Worm (Caenorhabditis elegans): Measurements from ENCODE around the gene T08A9.13.
A peak's percentile ranks its signal among the peaks of the same experiment; 100 is the strongest.

T08A9.13 gene

DNA sequence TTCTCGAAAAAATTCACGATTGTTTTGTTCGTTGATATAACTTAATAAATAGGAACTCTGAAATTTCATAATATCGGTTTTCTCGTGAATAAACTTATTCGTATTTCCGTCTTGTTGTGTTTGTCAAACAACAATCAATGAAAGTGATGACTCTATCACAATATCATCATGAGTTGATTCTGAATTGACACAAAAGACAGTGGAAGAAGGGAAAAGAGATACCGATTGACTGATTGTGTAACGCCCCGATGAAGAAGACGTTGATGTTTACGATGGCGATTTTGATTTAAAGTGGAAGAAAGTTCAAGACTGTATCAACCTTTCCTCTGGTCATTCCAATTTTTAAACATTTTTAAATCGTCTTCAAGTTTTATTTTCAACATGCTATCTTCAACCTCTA is 7.4 kb upstream of the T08A9.13 start, which contains the start of gene ttr-59 (continued):
- TF ChIP-seq alr-1 (tag; optimal IDR thresholded peaks at IDR 0.05; ENCODE audit: borderline replicate concordance) (no peak), C34B4.2 (tag; optimal IDR thresholded peaks at IDR 0.05) (no peak), ztf-11 (tag; optimal IDR thresholded peaks at IDR 0.05) (no peak), nhr-85 (tag) (peak; percentile 72), skn-1 (tag; optimal IDR thresholded peaks at IDR 0.05) (peak; percentile 24), efl-3 (GFP tag; optimal IDR thresholded peaks at IDR 0.05) (no peak), lin-39 (tag; optimal IDR thresholded peaks at IDR 0.05) (no peak), unc-62 (GFP tag; optimal IDR thresholded peaks at IDR 0.05) (no peak), efl-1 (optimal IDR thresholded peaks at IDR 0.05) (no peak), efl-1 (GFP tag; optimal IDR thresholded peaks at IDR 0.05 in 1 of 2) (no peak), pag-3 (tag; optimal IDR thresholded peaks at IDR 0.05; ENCODE audit: borderline replicate concordance, insufficient read depth) (no peak), nhr-76 (tag; optimal IDR thresholded peaks at IDR 0.05) (no peak), unc-130 (tag; optimal IDR thresholded peaks at IDR 0.05) (no peak), fkh-8 (tag; optimal IDR thresholded peaks at IDR 0.05) (no peak), ces-1 (GFP tag; optimal IDR thresholded peaks at IDR 0.05) (no peak), pqm-1 (tag; optimal IDR thresholded peaks at IDR 0.05) (no peak), lin-14 (GFP tag; optimal IDR thresholded peaks at IDR 0.05) (peak; percentile 35), F16B12.6 (tag; optimal IDR thresholded peaks at IDR 0.05) (no peak), jun-1 (tag; optimal IDR thresholded peaks at IDR 0.05) (no peak), zag-1 (tag; optimal IDR thresholded peaks at IDR 0.05) (no peak), aly-2 (tag; optimal IDR thresholded peaks at IDR 0.05) (no peak), unc-86 (tag; optimal IDR thresholded peaks at IDR 0.05) (no peak), grh-1 (GFP tag; IDR thresholded peaks at IDR 0.05) (no peak), ceh-8 (GFP tag; optimal IDR thresholded peaks at IDR 0.05) (no peak), ama-1 (optimal IDR thresholded peaks at IDR 0.05) (no peak)

DNA sequence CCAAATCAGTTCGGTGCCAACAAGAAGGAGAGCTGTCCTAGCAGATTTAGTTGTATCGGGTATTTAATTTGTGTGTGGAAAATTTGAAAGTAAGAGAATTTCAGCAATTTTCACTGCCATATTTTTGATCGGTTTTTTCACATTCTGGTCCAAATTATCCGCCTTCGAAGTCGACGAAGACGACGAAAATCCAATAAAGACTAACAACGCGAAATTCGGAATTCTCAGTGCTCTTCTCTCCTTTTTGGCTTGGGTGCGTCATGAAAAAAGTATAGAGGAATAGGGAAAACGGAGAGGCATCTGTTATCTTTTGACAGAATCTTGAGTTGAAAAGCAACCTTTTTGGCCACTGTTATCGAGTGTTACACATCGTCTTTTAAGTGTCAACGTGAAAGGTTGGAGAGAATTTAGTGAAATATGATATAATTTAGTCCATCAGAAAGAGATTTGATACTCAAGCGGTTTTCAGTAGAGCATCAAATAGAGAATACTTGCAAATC is 5.9 kb upstream of the T08A9.13 start:
- TF ChIP-seq ceh-82 (tag; optimal IDR thresholded peaks at IDR 0.05) (peak in 1 of 3 experiments; percentile 4), ztf-4 (tag; optimal IDR thresholded peaks at IDR 0.05) (no peak), lin-14 (GFP tag; optimal IDR thresholded peaks at IDR 0.05) (peak; percentile 54)

DNA sequence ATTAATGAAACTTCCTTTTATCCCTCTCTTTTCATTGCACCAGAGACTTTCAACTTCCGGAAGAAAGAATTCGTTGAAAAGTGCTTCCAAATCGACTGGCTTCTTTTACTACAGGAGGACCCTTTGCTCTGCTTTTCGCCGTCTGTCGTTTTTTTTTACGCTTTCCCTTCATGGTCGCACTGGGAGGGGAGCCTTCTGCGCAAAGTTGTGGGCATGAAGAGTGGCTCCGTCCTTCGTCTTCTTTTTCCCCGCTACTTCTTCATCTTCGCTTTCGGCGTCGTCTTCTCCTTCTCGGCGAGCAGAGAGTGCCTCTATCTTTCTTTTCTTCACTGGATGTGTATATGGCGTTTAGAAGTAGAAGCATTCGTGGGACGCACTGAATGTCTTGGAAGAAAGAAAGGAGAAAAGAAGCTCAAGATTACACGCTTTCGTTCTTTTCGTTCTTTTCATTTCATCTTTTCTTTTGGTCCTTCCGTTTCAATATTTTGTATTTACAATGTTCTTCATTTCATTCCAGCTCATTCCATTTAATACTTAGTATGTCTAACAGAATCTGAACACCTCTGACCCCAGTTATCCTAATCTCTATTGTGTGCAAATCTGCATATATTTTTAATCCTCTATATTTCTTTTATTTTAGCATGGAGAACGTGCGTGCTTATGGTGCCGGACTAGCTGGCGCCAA is 4.9 kb upstream of the T08A9.13 start, which contains the start of gene sng-1:
sng-1 (plus strand) TSS at position 635 of the 685 bp plus-strand sequence.
- TF ChIP-seq fkh-8 (tag; optimal IDR thresholded peaks at IDR 0.05) (peak; percentile 22), efl-1 (optimal IDR thresholded peaks at IDR 0.05) (no peak), efl-1 (GFP tag; optimal IDR thresholded peaks at IDR 0.05 in 1 of 2) (no peak), nhr-71 (tag; optimal IDR thresholded peaks at IDR 0.05) (peak; percentile 20), lin-14 (GFP tag; optimal IDR thresholded peaks at IDR 0.05) (peak; percentile 72), unc-86 (tag; optimal IDR thresholded peaks at IDR 0.05) (peak; percentile 12), nhr-47 (tag; optimal IDR thresholded peaks at IDR 0.05) (peak; percentile 1), pqm-1 (tag; optimal IDR thresholded peaks at IDR 0.05) (no peak), snpc-4 (tag; optimal IDR thresholded peaks at IDR 0.05) (no peak), F16B12.6 (tag; optimal IDR thresholded peaks at IDR 0.05) (no peak), ces-1 (GFP tag; optimal IDR thresholded peaks at IDR 0.05) (no peak), xbp-1 (tag; optimal IDR thresholded peaks at IDR 0.05) (no peak), tbx-2 (tag; optimal IDR thresholded peaks at IDR 0.05) (no peak), ceh-82 (tag; optimal IDR thresholded peaks at IDR 0.05) (peak in 1 of 3 experiments; percentile 33), C04F5.9 (tag; optimal IDR thresholded peaks at IDR 0.05) (no peak), ceh-88 (GFP tag; IDR thresholded peaks at IDR 0.05) (no peak), jun-1 (tag; optimal IDR thresholded peaks at IDR 0.05) (no peak)

DNA sequence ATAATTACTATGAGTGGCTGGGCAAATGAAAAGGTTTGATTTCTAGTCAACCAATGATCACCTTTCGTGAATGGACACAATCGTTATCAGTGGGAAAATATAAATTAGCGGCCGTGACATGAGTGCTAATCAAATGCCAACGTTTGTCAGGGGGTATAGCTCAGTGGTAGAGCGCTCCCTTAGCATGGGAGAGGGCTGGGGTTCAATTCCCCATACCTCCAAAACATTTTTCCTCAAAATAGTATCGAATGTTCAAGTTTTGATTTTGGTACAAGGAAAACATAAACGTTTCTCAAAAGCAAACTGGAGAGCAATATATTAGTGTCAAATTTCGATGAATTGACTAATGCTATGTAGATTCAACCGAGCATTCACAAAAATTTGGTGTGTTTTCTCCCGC is 1.4 kb upstream of the T08A9.13 start:
- TF ChIP-seq nhr-71 (tag; optimal IDR thresholded peaks at IDR 0.05), result peak; percentile 34
- no peak for TF ChIP-seq nhr-12 (tag; optimal IDR thresholded peaks at IDR 0.05)
- peak; percentile 57 for TF ChIP-seq nhr-20 (tag; optimal IDR thresholded peaks at IDR 0.05)
- TF ChIP-seq mab-9 (GFP tag; IDR thresholded peaks at IDR 0.05), result no peak
- no peak for TF ChIP-seq ceh-63 (GFP tag; optimal IDR thresholded peaks at IDR 0.05)
- TF ChIP-seq nhr-84 (tag; optimal IDR thresholded peaks at IDR 0.05), result no peak
- TF ChIP-seq ztf-11 (tag; optimal IDR thresholded peaks at IDR 0.05), result no peak
- TF ChIP-seq swsn-7 (tag; optimal IDR thresholded peaks at IDR 0.05), result no peak
- no peak for TF ChIP-seq tbx-2 (tag; optimal IDR thresholded peaks at IDR 0.05)
- TF ChIP-seq fkh-4 (tag; optimal IDR thresholded peaks at IDR 0.05; ENCODE audit: borderline replicate concordance), result no peak
- TF ChIP-seq pqm-1 (tag; optimal IDR thresholded peaks at IDR 0.05), result no peak
- TF ChIP-seq sup-37 (GFP tag; optimal IDR thresholded peaks at IDR 0.05), result no peak
- no peak for TF ChIP-seq egl-13 (tag; optimal IDR thresholded peaks at IDR 0.05)
- peak; percentile 13 for TF ChIP-seq xbp-1 (tag; optimal IDR thresholded peaks at IDR 0.05)
- TF ChIP-seq pax-3 (tag; optimal IDR thresholded peaks at IDR 0.05), result no peak
- TF ChIP-seq ceh-88 (GFP tag; IDR thresholded peaks at IDR 0.05), result no peak
- no peak for TF ChIP-seq ama-1 (optimal IDR thresholded peaks at IDR 0.05)
- no peak for TF ChIP-seq unc-86 (tag; optimal IDR thresholded peaks at IDR 0.05)
- peak; percentile 1 for TF ChIP-seq lin-14 (GFP tag; optimal IDR thresholded peaks at IDR 0.05)
- TF ChIP-seq C04F5.9 (tag; optimal IDR thresholded peaks at IDR 0.05), result no peak
- peak; percentile 29 for TF ChIP-seq snu-23 (GFP tag; optimal IDR thresholded peaks at IDR 0.05)
